Worm (Caenorhabditis elegans) whole organism, young adult: ENCODE results near the gene B0034.4.

ENCODE experiments used
- F33H1.4 ChIP-seq: fragments of 200-800 bp; sonication (Bioruptor generic); IDR thresholded peaks from 2 replicates; pipeline ENCODE4 v1.3.6; 2022; ENCODE audit warnings: missing genetic modification reagents, missing genetic modification characterization, missing compliant biosample characterization
- attf-3 ChIP-seq: fragments of 200-800 bp; sonication (Bioruptor generic); conservative IDR thresholded peaks from 2 replicates; pipeline ENCODE4 v1.3.6; 2022; ENCODE audit warnings: missing genetic modification reagents, missing genetic modification characterization, missing compliant biosample characterization
- bed-1 ChIP-seq: fragments of 200-800 bp; sonication (Bioruptor generic); IDR thresholded peaks from 2 replicates; pipeline ENCODE4 v1.3.6; 2022; ENCODE audit warnings: missing genetic modification reagents, missing genetic modification characterization, missing compliant biosample characterization
- dpff-1 ChIP-seq: sonication (generic microtip); optimal IDR thresholded peaks from 2 replicates; lab custom pipeline; 2017; ENCODE audit warnings: mild to moderate bottlenecking, missing genetic modification characterization, missing compliant biosample characterization
- hlh-12 ChIP-seq: sonication (generic microtip); optimal IDR thresholded peaks from 2 replicates; lab custom pipeline; 2016; ENCODE audit warnings: missing genetic modification characterization, missing compliant biosample characterization
- hlh-26 ChIP-seq: fragments of 200-800 bp; sonication (Bioruptor generic); conservative IDR thresholded peaks from 2 replicates; pipeline ENCODE4 v1.3.6; 2022; ENCODE audit warnings: missing genetic modification reagents, missing genetic modification characterization, missing compliant biosample characterization
- let-526 ChIP-seq: fragments of 200-800 bp; sonication (Bioruptor generic); IDR thresholded peaks from 2 replicates; pipeline ENCODE4 v1.3.6; 2022; ENCODE audit warnings: missing genetic modification reagents, missing genetic modification characterization, missing compliant biosample characterization
- mel-28 ChIP-seq: sonication (generic microtip); optimal IDR thresholded peaks from 2 replicates; lab custom pipeline; 2016; ENCODE audit warnings: borderline replicate concordance, mild to moderate bottlenecking, missing genetic modification characterization, missing compliant biosample characterization
- nhr-90 ChIP-seq: sonication (generic microtip); optimal IDR thresholded peaks from 2 replicates; lab custom pipeline; 2016; ENCODE audit warnings: missing genotype, mild to moderate bottlenecking, missing genetic modification characterization, missing compliant biosample characterization
- snpc-4 ChIP-seq, 5 experiments: fragments of 150-350 bp in 1 of 5; sonication (generic microtip) in 4 of 5; optimal IDR thresholded peaks; 2 replicates each; lab custom pipeline; 2014 to 2018; ENCODE audit warnings: missing genetic modification characterization in 5 of 5, missing biosample characterization in 3 of 5, antibody characterized with exemption in 2 of 5, mild to moderate bottlenecking in 2 of 5, missing compliant biosample characterization in 2 of 5, missing genotype in 2 of 5, moderate library complexity in 2 of 5, missing genetic modification reagents in 1 of 5
- unc-62 ChIP-seq: fragments of 150-350 bp; optimal IDR thresholded peaks from 2 replicates; lab custom pipeline; 2014; ENCODE audit warnings: missing biosample characterization, missing genetic modification reagents, missing genetic modification characterization

- TF ChIP-seq hlh-26 = no peak
- TF ChIP-seq F33H1.4 (GFP tag; lab: Robert Waterston, UW) = no peak
- no peak for TF ChIP-seq nhr-90
- no peak for TF ChIP-seq dpff-1 (tag; lab: Kevin White, UChicago)
- TF ChIP-seq unc-62 = no peak
- no peak for TF ChIP-seq attf-3 (GFP tag; lab: Robert Waterston, UW)
- TF ChIP-seq let-526 = no peak
- no peak for TF ChIP-seq snpc-4 (GFP tag; optimal IDR thresholded peaks at IDR 0.05; lab: Kevin White, UChicago)
- no peak for TF ChIP-seq snpc-4 (tag; optimal IDR thresholded peaks at IDR 0.05; lab: Kevin White, UChicago)
- no peak for TF ChIP-seq hlh-12 (tag; lab: Kevin White, UChicago)
- no peak for TF ChIP-seq bed-1 (GFP tag; lab: Robert Waterston, UW)
- TF ChIP-seq mel-28 = no peak
Observed at ce11 chrII:5946438-5946837, 22.9 kb downstream of the B0034.4 start.
